Fruit fly (Drosophila melanogaster): ENCODE data around the gene Atu.

Gene Atu

DNA sequence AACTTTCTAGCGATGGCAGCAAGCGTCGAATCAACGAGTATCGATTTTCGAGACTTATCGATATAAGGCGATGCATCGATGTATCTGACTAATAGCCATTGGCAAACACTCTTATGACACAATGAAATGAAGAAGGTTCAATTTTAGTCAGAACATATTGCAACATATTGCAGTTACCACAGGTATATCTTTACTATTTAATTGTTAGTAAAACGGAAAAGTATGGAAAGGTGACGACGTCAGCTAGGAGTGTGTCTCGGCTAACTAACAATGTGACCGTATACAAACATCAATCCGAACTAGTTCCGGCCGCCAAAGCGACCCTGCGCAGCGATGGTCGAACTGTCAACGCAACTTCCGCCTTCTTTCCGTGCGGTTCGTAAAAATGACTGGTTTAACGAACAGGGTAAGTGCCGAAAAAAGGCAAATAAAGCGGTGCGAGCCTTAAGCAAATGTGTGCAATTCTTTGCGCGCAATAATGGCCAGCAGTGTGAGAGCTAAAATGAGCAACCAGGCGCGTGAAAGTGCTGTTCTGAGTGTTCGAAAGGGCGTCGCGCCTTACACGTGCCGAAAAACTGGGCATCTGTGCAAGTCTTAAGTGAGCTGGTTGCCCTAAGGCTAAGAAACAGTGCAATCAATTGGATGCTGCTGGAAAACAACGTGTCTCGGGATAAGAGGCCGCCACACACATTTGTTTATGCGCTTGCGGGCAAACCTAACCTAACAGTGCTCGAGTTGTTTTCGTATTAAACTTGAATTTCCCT lies 11.1 kb downstream of the Atu start, which contains the start of the genes Dph4, Spec2 and RpL13A:
Gene Dph4, minus strand, starts transcription at position 11 of the 764 bp plus-strand sequence.
Gene Spec2, minus strand, starts transcription at position 11 of the 764 bp plus-strand sequence.
Gene RpL13A, plus strand, starts transcription at position 360 of the 764 bp plus-strand sequence.
- TF ChIP-seq Hr78 (GFP tag; optimal IDR thresholded peaks at IDR 0.05) (no peak), ey (GFP tag; optimal IDR thresholded peaks at IDR 0.05) (peak; percentile 61), tai (GFP tag; optimal IDR thresholded peaks at IDR 0.05) (no peak), CrebA (GFP tag; optimal IDR thresholded peaks at IDR 0.05; ENCODE audit: borderline replicate concordance) (no peak), Jra (GFP tag; optimal IDR thresholded peaks at IDR 0.05) (peak; percentile 69), dmrt93B (GFP tag; optimal IDR thresholded peaks at IDR 0.05) (peak; percentile 94), Vsx2 (GFP tag; optimal IDR thresholded peaks at IDR 0.05; ENCODE audit: partially characterized antibody) (no peak), sv (GFP tag; optimal IDR thresholded peaks at IDR 0.05) (peak; percentile 84), Mio (GFP tag; optimal IDR thresholded peaks at IDR 0.05) (peak; percentile 69), HLH106 (tag; optimal IDR thresholded peaks at IDR 0.05) (peak; percentile 84), h (GFP tag; optimal IDR thresholded peaks at IDR 0.05) (peak; percentile 90), pan (optimal IDR thresholded peaks at IDR 0.05) (no peak), Rel (GFP tag; optimal IDR thresholded peaks at IDR 0.05) (no peak), Rel (tag; optimal IDR thresholded peaks at IDR 0.05) (peak; percentile 53), lola (GFP tag; optimal IDR thresholded peaks at IDR 0.05) (no peak), Hr83 (GFP tag; optimal IDR thresholded peaks at IDR 0.05; ENCODE audit: poor library complexity, severe bottlenecking) (peak; percentile 96), Sp1 (GFP tag; optimal IDR thresholded peaks at IDR 0.05) (peak; percentile 93), br (GFP tag; optimal IDR thresholded peaks at IDR 0.05) (peak; percentile 88), dl (GFP tag; optimal IDR thresholded peaks at IDR 0.05; ENCODE audit: insufficient read depth in 1 of 2, partially characterized antibody in 2 of 2) (no peak), fru (GFP tag; optimal IDR thresholded peaks at IDR 0.05) (peak; percentile 87), Myc (optimal IDR thresholded peaks at IDR 0.05) (peak; percentile 16), dsf (GFP tag; optimal IDR thresholded peaks at IDR 0.05; ENCODE audit: borderline replicate concordance) (peak; percentile 76), rgr (GFP tag; optimal IDR thresholded peaks at IDR 0.05) (peak; percentile 96), foxo (GFP tag; optimal IDR thresholded peaks at IDR 0.05) (peak; percentile 42 to 80), OdsH (GFP tag; optimal IDR thresholded peaks at IDR 0.05) (peak; percentile 84), Abd-B (GFP tag; optimal IDR thresholded peaks at IDR 0.05) (no peak), jim (GFP tag; optimal IDR thresholded peaks at IDR 0.05) (no peak), N (GFP tag; optimal IDR thresholded peaks at IDR 0.05) (no peak), Hnf4 (GFP tag; optimal IDR thresholded peaks at IDR 0.05) (no peak), CG9705 (GFP tag; optimal IDR thresholded peaks at IDR 0.05) (peak; percentile 96), psq (GFP tag; optimal IDR thresholded peaks at IDR 0.05) (peak; percentile 69), CG32264 (GFP tag; optimal IDR thresholded peaks at IDR 0.05) (peak; percentile 69)

dm6 chr3R:5627552-5627951 lies 14.4 kb downstream of the Atu start, which contains the start of gene CG31551:
Gene CG31551, plus strand, starts transcription at chr3R:5627852.
- TF ChIP-seq Dfd (GFP tag; optimal IDR thresholded peaks at IDR 0.05) (no peak), Dif (GFP tag; optimal IDR thresholded peaks at IDR 0.05; ENCODE audit: partially characterized antibody) (no peak), Sp1 (GFP tag; optimal IDR thresholded peaks at IDR 0.05) (no peak), HLH106 (tag; optimal IDR thresholded peaks at IDR 0.05) (no peak), Hr83 (GFP tag; optimal IDR thresholded peaks at IDR 0.05; ENCODE audit: poor library complexity, severe bottlenecking) (no peak), br (GFP tag; optimal IDR thresholded peaks at IDR 0.05) (no peak), Hr78 (GFP tag; optimal IDR thresholded peaks at IDR 0.05) (no peak), OdsH (GFP tag; optimal IDR thresholded peaks at IDR 0.05) (no peak), woc (GFP tag; optimal IDR thresholded peaks at IDR 0.05) (no peak), CrebA (GFP tag; optimal IDR thresholded peaks at IDR 0.05; ENCODE audit: borderline replicate concordance) (no peak)

DNA sequence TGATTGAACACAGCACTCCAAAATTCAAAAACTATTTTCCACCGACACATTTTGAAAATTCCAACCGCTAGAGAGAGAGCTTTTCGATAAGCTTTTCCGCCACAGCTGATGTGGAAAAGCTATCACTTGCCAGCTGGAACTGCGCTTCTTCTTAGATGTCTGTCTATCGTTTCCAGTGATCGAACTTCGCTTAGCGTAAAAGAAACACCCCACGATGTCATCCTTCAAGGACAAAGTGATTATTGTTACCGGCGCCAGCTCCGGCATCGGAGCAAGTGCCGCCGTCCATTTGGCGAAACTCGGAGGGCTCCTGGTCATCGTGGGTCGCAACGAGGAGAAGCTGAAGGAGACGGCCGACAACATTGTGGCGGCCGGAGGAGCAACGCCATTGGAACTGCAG lies 19.0 kb downstream of the Atu start, which contains the start of gene CG31549:
Gene CG31549, plus strand, starts transcription at position 11 of the 400 bp plus-strand sequence.
- no peak for TF ChIP-seq h (GFP tag; optimal IDR thresholded peaks at IDR 0.05)
- no peak for TF ChIP-seq usp (GFP tag; optimal IDR thresholded peaks at IDR 0.05)
- no peak for TF ChIP-seq Vsx2 (GFP tag; optimal IDR thresholded peaks at IDR 0.05; ENCODE audit: partially characterized antibody)
- no peak for TF ChIP-seq Hr83 (GFP tag; optimal IDR thresholded peaks at IDR 0.05; ENCODE audit: poor library complexity, severe bottlenecking)
- TF ChIP-seq CrebA (GFP tag; optimal IDR thresholded peaks at IDR 0.05; ENCODE audit: borderline replicate concordance): no peak
- TF ChIP-seq Dif (GFP tag; optimal IDR thresholded peaks at IDR 0.05; ENCODE audit: partially characterized antibody): no peak
- TF ChIP-seq Jra (GFP tag; optimal IDR thresholded peaks at IDR 0.05): no peak
- no peak for TF ChIP-seq Hnf4 (GFP tag; optimal IDR thresholded peaks at IDR 0.05)
- TF ChIP-seq brk (GFP tag; optimal IDR thresholded peaks at IDR 0.05): no peak
- no peak for TF ChIP-seq Hr78 (GFP tag; optimal IDR thresholded peaks at IDR 0.05)
- TF ChIP-seq GATAd (GFP tag; optimal IDR thresholded peaks at IDR 0.05): no peak
- TF ChIP-seq psq (GFP tag; optimal IDR thresholded peaks at IDR 0.05): no peak
- no peak for TF ChIP-seq CG9705 (GFP tag; optimal IDR thresholded peaks at IDR 0.05)
- no peak for TF ChIP-seq pan (optimal IDR thresholded peaks at IDR 0.05)
- TF ChIP-seq jim (GFP tag; optimal IDR thresholded peaks at IDR 0.05): no peak
- TF ChIP-seq Rel (GFP tag; optimal IDR thresholded peaks at IDR 0.05): no peak
- TF ChIP-seq Rel (tag; optimal IDR thresholded peaks at IDR 0.05): no peak
- no peak for TF ChIP-seq OdsH (GFP tag; optimal IDR thresholded peaks at IDR 0.05)
- no peak for TF ChIP-seq br (GFP tag; optimal IDR thresholded peaks at IDR 0.05)
- TF ChIP-seq woc (GFP tag; optimal IDR thresholded peaks at IDR 0.05): no peak
- no peak for TF ChIP-seq HLH106 (tag; optimal IDR thresholded peaks at IDR 0.05)

Measured in whole organism, wandering third instar larva.